Fruit fly (Drosophila melanogaster) whole organism, adult: ENCODE results near the gene CG31189.
A peak's percentile ranks its signal among the peaks of the same experiment; 100 is the strongest.

Experiments used
- CG11617 ChIP-seq: fragments of 200-800 bp; sonication (Bioruptor generic); optimal IDR thresholded peaks from 2 replicates; lab custom pipeline; 2017; ENCODE audit warnings: mild to moderate bottlenecking, missing biosample characterization, missing genetic modification reagents, missing genetic modification characterization
- CG12768 ChIP-seq: fragments of 200-800 bp; sonication (Bioruptor generic); optimal IDR thresholded peaks from 2 replicates; lab custom pipeline; 2017; ENCODE audit warnings: missing biosample characterization, missing genetic modification characterization, mild to moderate bottlenecking, moderate library complexity, missing genetic modification reagents
- CG14711 ChIP-seq: fragments of 200-800 bp; sonication (Bioruptor generic); optimal IDR thresholded peaks from 2 replicates; lab custom pipeline; 2018; ENCODE audit warnings: missing biosample characterization, mild to moderate bottlenecking, missing genetic modification characterization, moderate library complexity
- CG1620 ChIP-seq: fragments of 200-800 bp; sonication (Bioruptor generic); optimal IDR thresholded peaks from 2 replicates; lab custom pipeline; 2016; ENCODE audit warnings: missing biosample characterization, missing genetic modification characterization
- CG33017 ChIP-seq: fragments of 200-800 bp; sonication (Bioruptor generic); optimal IDR thresholded peaks from 2 replicates; lab custom pipeline; 2018; ENCODE audit warnings: missing biosample characterization, mild to moderate bottlenecking, missing genetic modification characterization, moderate library complexity
- CG5204 ChIP-seq: fragments of 200-800 bp; sonication (Bioruptor generic); optimal IDR thresholded peaks from 2 replicates; lab custom pipeline; 2016; ENCODE audit warnings: missing biosample characterization, missing genetic modification characterization
- CG7045 ChIP-seq: fragments of 200-800 bp; sonication (Bioruptor generic); optimal IDR thresholded peaks from 2 replicates; lab custom pipeline; 2017; ENCODE audit warnings: missing biosample characterization, mild to moderate bottlenecking, missing genetic modification characterization
- CG7101 ChIP-seq: fragments of 200-800 bp; sonication (Bioruptor generic); optimal IDR thresholded peaks from 2 replicates; lab custom pipeline; 2018; ENCODE audit warnings: missing biosample characterization, mild to moderate bottlenecking, missing genetic modification characterization, moderate library complexity
- Clk ChIP-seq: fragments of 200-800 bp; sonication (Bioruptor generic); optimal IDR thresholded peaks from 2 replicates; lab custom pipeline; 2017; ENCODE audit warnings: missing biosample characterization, missing genetic modification characterization
- Crg-1 ChIP-seq: fragments of 200-800 bp; sonication (Bioruptor generic); optimal IDR thresholded peaks from 2 replicates; lab custom pipeline; 2016; ENCODE audit warnings: missing biosample characterization, missing genetic modification characterization
- Hr96 ChIP-seq: fragments of 200-800 bp; sonication (Bioruptor generic); optimal IDR thresholded peaks from 2 replicates; lab custom pipeline; 2016; ENCODE audit warnings: missing biosample characterization, missing genetic modification characterization
- Mnt ChIP-seq: fragments of 200-800 bp; sonication (Bioruptor generic); optimal IDR thresholded peaks from 2 replicates; lab custom pipeline; 2016; ENCODE audit warnings: missing biosample characterization, mild to moderate bottlenecking, missing genetic modification characterization
- bab1 ChIP-seq: fragments of 200-800 bp; sonication (Bioruptor generic); optimal IDR thresholded peaks from 3 replicates; lab custom pipeline; 2019; ENCODE audit warnings: missing biosample characterization, mild to moderate bottlenecking, missing genetic modification characterization, moderate library complexity
- cic ChIP-seq: fragments of 200-800 bp; sonication (Bioruptor generic); optimal IDR thresholded peaks from 2 replicates; lab custom pipeline; 2017; ENCODE audit warnings: missing biosample characterization, mild to moderate bottlenecking, missing genetic modification characterization, moderate library complexity
- cnc ChIP-seq, 2 experiments: fragments of >200 bp; optimal IDR thresholded peaks; 2 replicates each; lab custom pipeline; 2017
- kay ChIP-seq: fragments of 200-800 bp; sonication (Bioruptor generic); peaks from one replicate; lab custom pipeline; 2016; ENCODE audit warnings: missing biosample characterization, missing genetic modification characterization, borderline replicate concordance
- ovo ChIP-seq: fragments of 200-800 bp; sonication (Bioruptor generic); optimal IDR thresholded peaks from 2 replicates; lab custom pipeline; 2016; ENCODE audit warnings: missing biosample characterization, missing genetic modification characterization
- pad ChIP-seq: fragments of 200-800 bp; sonication (Bioruptor generic); optimal IDR thresholded peaks from 3 replicates; lab custom pipeline; 2017; ENCODE audit warnings: missing biosample characterization, missing genetic modification characterization, mild to moderate bottlenecking, moderate library complexity, missing genetic modification reagents
- tj ChIP-seq: fragments of 200-800 bp; sonication (Bioruptor generic); optimal IDR thresholded peaks from 3 replicates; lab custom pipeline; 2017; ENCODE audit warnings: missing biosample characterization, mild to moderate bottlenecking, missing genetic modification characterization, moderate library complexity
- toe ChIP-seq: fragments of 200-800 bp; sonication (Bioruptor generic); optimal IDR thresholded peaks from 2 replicates; lab custom pipeline; 2016; ENCODE audit warnings: missing biosample characterization, missing genetic modification characterization

CG31189 gene

DNA sequence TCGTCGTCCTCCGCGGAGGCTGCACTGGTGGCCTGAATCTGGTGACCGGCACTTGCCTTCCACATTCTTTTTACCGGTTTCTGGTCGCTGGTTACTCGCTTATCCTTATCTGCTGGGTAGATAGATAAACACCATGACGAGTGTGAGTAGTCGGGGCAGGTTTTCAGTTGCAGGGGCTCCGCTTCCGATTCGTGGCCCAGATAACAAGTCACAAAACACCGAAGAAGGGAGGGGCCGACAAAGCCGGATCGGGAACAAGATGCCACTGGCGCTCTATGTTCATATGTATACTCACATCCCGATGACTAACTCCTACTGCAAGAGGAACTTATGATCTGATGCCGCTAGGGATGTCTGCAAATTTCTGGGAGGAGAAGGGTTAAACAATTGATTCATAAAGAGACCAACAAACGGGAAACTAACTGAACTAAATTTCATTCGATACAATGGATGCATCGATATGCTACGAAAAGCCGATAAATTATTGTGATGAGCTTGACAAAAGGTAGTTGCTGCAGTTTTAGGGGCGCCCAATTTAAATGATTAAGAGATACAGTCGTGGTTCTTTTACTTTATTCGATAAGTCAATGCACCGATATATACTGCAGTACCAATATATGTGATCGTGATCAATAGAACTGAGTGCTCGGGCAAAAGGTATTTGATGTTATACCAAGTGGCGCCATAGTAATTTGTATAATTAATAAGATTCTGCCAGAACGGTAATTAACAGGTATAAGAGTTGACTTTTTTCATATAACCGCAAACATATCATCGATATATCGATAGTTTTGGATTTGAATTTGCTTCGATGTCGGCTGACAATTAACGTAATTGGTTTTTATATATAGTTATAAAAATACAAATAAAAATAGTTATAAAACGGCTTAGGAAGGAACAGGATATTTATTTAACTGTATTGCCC, 18.6 kb upstream of the CG31189 start, which contains the start of gene Cortactin:
Cortactin (minus strand) TSS at position 472 of the 925 bp plus-strand sequence.
- TF ChIP-seq Mnt (GFP tag; lab: Kevin White, UChicago) = no peak
- TF ChIP-seq tj (GFP tag; lab: Kevin White, UChicago) = no peak
- TF ChIP-seq Crg-1 (GFP tag; lab: Kevin White, UChicago) = no peak
- TF ChIP-seq pad (GFP tag; lab: Kevin White, UChicago) = peak; percentile 88
- TF ChIP-seq Hr96 (GFP tag; lab: Kevin White, UChicago) = no peak
- TF ChIP-seq CG7101 = no peak
- no peak for TF ChIP-seq CG12768 (GFP tag; lab: Kevin White, UChicago)
- TF ChIP-seq ovo (GFP tag; lab: Kevin White, UChicago) = no peak
- TF ChIP-seq CG11617 (GFP tag; lab: Kevin White, UChicago) = no peak
- no peak for TF ChIP-seq toe (GFP tag; lab: Kevin White, UChicago)
- TF ChIP-seq CG5204 = no peak
- no peak for TF ChIP-seq CG33017 (tag; lab: Kevin White, UChicago)
- peak; percentile 15 for TF ChIP-seq CG1620 (GFP tag; lab: Kevin White, UChicago)
- peak; percentile 73 for TF ChIP-seq kay (GFP tag; lab: Kevin White, UChicago)
- TF ChIP-seq cic = peak; percentile 3
- no peak for TF ChIP-seq CG7045 (GFP tag; lab: Kevin White, UChicago)
- TF ChIP-seq CG14711 (tag; lab: Kevin White, UChicago) = no peak
- TF ChIP-seq bab1 (GFP tag; lab: Kevin White, UChicago) = no peak
- TF ChIP-seq cnc (optimal IDR thresholded peaks at IDR 0.05; lab: Kevin White, UChicago) = no peak
- TF ChIP-seq Clk (GFP tag; lab: Kevin White, UChicago) = no peak

DNA sequence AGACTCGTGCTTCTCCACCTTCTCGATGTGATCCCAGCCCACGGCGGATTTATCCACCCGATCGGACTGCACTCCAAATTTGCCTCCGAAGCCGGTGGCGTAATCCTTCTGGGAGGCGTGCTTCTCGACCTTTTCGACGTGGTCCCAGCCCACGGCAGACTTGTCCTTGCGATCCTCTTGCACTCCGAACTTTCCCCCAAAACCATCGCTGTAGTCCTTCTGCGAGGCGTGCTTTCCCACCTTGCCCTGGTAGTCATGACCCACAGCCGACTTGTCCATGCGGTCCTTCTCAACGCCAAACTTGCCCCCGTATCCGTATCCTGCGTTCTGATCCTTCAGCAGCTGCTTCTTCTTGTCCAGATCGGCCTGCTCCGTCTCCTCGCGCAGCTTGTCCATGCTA, 17.8 kb upstream of the CG31189 start:
- no peak for TF ChIP-seq CG5204
- TF ChIP-seq CG14711 (tag; lab: Kevin White, UChicago) = no peak

DNA sequence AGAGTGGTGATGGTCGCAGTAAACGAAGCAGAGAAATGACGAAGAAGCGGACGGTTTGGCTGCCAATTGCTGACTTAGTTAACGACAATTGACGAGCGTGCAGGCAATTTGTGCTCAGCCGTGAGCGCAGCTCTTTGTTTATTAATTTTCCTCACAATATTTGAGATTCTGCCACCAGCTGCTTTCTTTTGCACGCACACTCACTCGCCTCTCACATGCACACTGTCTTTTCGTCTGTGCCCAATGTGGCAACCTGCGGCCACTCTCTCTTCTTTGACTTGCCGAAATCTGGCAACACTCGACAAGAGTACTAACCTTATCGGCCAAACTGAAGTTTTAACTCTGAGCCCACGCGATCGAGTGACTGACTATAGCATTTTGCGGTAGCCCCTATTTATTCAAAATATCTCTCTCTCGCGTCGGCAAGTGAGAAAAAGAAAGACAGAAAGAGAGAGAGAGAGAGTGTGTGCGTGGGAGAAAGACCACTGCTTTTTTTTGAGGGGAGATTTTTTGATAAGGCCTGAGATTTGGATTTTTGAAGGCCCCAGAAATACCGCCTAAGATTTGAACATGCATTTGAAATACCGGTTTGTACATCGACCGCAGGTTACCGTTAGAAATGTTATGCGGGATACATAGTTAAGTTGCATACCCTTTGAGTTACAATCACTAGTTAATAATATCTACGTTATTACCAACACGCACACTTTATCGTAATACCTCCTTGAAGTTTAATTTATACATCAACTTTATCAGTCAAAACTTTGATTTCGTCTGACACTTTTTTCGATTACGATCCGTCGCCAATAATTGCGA, 15.0 kb upstream of the CG31189 start, which contains the start of gene Mvl:
Mvl (minus strand) TSS at position 371 of the 816 bp plus-strand sequence.
- TF ChIP-seq kay (GFP tag; lab: Kevin White, UChicago) (no peak), CG14711 (tag; lab: Kevin White, UChicago) (no peak), Hr96 (GFP tag; lab: Kevin White, UChicago) (no peak), CG7045 (GFP tag; lab: Kevin White, UChicago) (no peak), CG7101 (peak; percentile 11), CG12768 (GFP tag; lab: Kevin White, UChicago) (peak; percentile 19), ovo (GFP tag; lab: Kevin White, UChicago) (peak; percentile 37), Mnt (GFP tag; lab: Kevin White, UChicago) (peak; percentile 76), Crg-1 (GFP tag; lab: Kevin White, UChicago) (no peak), bab1 (GFP tag; lab: Kevin White, UChicago) (no peak), toe (GFP tag; lab: Kevin White, UChicago) (no peak), pad (GFP tag; lab: Kevin White, UChicago) (peak; percentile 98), tj (GFP tag; lab: Kevin White, UChicago) (peak; percentile 59), cic (peak; percentile 10), Clk (GFP tag; lab: Kevin White, UChicago) (no peak), CG1620 (GFP tag; lab: Kevin White, UChicago) (no peak), cnc (optimal IDR thresholded peaks at IDR 0.05; lab: Kevin White, UChicago) (no peak), CG5204 (no peak), CG33017 (tag; lab: Kevin White, UChicago) (no peak), CG11617 (GFP tag; lab: Kevin White, UChicago) (no peak)

DNA sequence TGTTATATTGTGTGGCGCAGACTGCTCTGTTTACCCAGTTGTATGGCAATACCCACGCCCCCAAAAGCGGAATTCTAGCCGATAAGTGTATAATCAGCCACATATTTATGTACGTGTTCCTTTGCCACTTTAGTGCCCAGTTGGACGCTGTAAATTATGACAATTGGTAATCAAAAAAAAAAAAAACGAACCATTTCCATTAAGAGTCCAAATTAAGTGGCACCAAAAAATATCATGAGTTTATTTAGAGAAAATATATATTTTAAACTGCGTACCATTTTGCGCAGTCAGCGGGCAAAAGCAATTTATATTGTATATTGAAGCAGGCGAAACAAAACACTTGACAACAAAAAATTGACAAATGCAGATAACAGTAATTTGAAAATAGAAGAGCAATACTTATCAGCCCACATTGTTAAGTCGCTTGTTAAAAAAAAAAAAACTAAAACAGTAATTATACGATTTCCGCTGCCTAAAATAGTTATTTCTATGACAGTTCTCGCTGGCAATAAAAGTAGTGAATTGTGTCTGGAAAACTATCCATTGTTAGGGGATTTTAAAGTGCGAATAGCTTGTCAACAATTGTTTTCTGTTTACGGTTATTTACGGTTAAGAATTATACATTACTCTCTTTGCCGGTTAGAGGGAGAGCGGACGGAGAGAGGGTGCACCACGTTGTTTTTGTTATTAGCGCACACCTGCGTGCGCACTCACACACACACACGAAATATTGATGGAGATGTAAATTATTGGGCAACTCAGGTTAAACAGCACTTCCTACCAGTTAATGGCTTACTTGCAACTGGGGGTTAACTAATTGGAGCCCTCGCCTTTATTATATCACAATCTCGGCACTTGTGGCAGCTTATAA, 14.1 kb upstream of the CG31189 start:
- TF ChIP-seq CG1620 (GFP tag; lab: Kevin White, UChicago) (no peak), CG7045 (GFP tag; lab: Kevin White, UChicago) (no peak), ovo (GFP tag; lab: Kevin White, UChicago) (no peak), CG5204 (no peak), toe (GFP tag; lab: Kevin White, UChicago) (no peak), Clk (GFP tag; lab: Kevin White, UChicago) (no peak), Mnt (GFP tag; lab: Kevin White, UChicago) (no peak), tj (GFP tag; lab: Kevin White, UChicago) (no peak)

DNA sequence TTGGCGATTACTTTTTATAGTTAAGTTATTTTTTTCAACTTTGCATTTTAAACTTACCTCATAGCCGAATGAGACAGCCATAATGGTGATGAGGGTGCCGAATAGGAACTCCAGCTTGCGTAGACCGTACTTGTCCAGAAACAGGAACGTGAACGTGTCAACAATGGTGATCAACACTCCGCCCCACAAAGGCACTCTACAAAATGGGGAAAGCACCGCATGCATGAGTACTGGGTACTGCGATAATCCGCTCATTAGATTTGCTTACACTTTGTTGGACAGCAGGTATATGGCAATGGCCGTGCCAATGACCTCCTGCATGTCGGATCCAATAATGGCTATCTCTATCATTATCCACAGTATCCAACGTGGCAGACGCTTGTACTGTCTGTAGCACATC, 11.9 kb upstream of the CG31189 start:
- no peak for TF ChIP-seq CG33017 (tag; lab: Kevin White, UChicago)
- TF ChIP-seq ovo (GFP tag; lab: Kevin White, UChicago) = no peak
- TF ChIP-seq CG1620 (GFP tag; lab: Kevin White, UChicago) = no peak
- TF ChIP-seq CG14711 (tag; lab: Kevin White, UChicago) = no peak
- TF ChIP-seq bab1 (GFP tag; lab: Kevin White, UChicago) = no peak
- TF ChIP-seq CG7101 = no peak
- no peak for TF ChIP-seq pad (GFP tag; lab: Kevin White, UChicago)
- TF ChIP-seq CG12768 (GFP tag; lab: Kevin White, UChicago) = no peak
- no peak for TF ChIP-seq Clk (GFP tag; lab: Kevin White, UChicago)
- no peak for TF ChIP-seq toe (GFP tag; lab: Kevin White, UChicago)
- no peak for TF ChIP-seq kay (GFP tag; lab: Kevin White, UChicago)
